Fruit fly (Drosophila melanogaster) whole organism, embryonic: ENCODE data around the gene CG8206.

Source experiments
- Antp ChIP-seq: fragments of 200-800 bp; sonication (Bioruptor generic); optimal IDR thresholded peaks from 3 replicates; lab custom pipeline; 2016; ENCODE audit warnings: missing biosample characterization, missing genetic modification characterization
- Atf3 ChIP-seq: fragments of 200-800 bp; sonication (Bioruptor generic); optimal IDR thresholded peaks from 3 replicates; lab custom pipeline; 2016; ENCODE audit warnings: missing biosample characterization, missing genetic modification characterization
- CG1024 ChIP-seq: fragments of 200-800 bp; sonication (Bioruptor generic); IDR thresholded peaks from 2 replicates; pipeline ENCODE4 v1.3.6; 2022; ENCODE audit warnings: missing biosample characterization, missing genetic modification characterization
- CG10267 ChIP-seq: fragments of 200-800 bp; sonication (Bioruptor generic); optimal IDR thresholded peaks from 2 replicates; lab custom pipeline; 2018; ENCODE audit warnings: missing biosample characterization, mild to moderate bottlenecking, missing genetic modification characterization, moderate library complexity
- CG10274 ChIP-seq: fragments of 200-800 bp; sonication (Bioruptor generic); optimal IDR thresholded peaks from 3 replicates; lab custom pipeline; 2017; ENCODE audit warnings: missing biosample characterization, mild to moderate bottlenecking, missing genetic modification characterization
- CG11696 ChIP-seq: fragments of 200-800 bp; sonication (Bioruptor generic); IDR thresholded peaks from 2 replicates; pipeline ENCODE4 v1.3.6; 2022; ENCODE audit warnings: missing biosample characterization, missing genetic modification characterization
- CG11723 ChIP-seq: fragments of 200-800 bp; sonication (Bioruptor generic); optimal IDR thresholded peaks from 2 replicates; lab custom pipeline; 2017; ENCODE audit warnings: missing biosample characterization, mild to moderate bottlenecking, missing genetic modification characterization
- CG12155 ChIP-seq: fragments of 200-800 bp; sonication (Bioruptor generic); optimal IDR thresholded peaks from 3 replicates; lab custom pipeline; 2016; ENCODE audit warnings: missing biosample characterization, missing genetic modification characterization
- CG14710 ChIP-seq: fragments of 200-800 bp; sonication (Bioruptor generic); optimal IDR thresholded peaks from 3 replicates; lab custom pipeline; 2019; ENCODE audit warnings: missing biosample characterization, mild to moderate bottlenecking, missing genetic modification characterization, moderate library complexity
- CG16815 ChIP-seq: fragments of 200-800 bp; sonication (Bioruptor generic); optimal IDR thresholded peaks from 3 replicates; lab custom pipeline; 2017; ENCODE audit warnings: missing biosample characterization, mild to moderate bottlenecking, missing genetic modification characterization
- CG17328 ChIP-seq: fragments of 200-800 bp; sonication (Bioruptor generic); IDR thresholded peaks from 2 replicates; pipeline ENCODE4 v1.3.6; 2022; ENCODE audit warnings: missing biosample characterization, missing genetic modification characterization
- CG17912 ChIP-seq: fragments of 200-800 bp; sonication (Bioruptor generic); optimal IDR thresholded peaks from 2 replicates; lab custom pipeline; 2018; ENCODE audit warnings: missing biosample characterization, mild to moderate bottlenecking, missing genetic modification characterization
- CG2712 ChIP-seq: fragments of 200-800 bp; optimal IDR thresholded peaks from 3 replicates; lab custom pipeline; 2019; ENCODE audit warnings: missing biosample characterization, mild to moderate bottlenecking, missing genetic modification characterization, moderate library complexity
- CG30020 ChIP-seq: fragments of 200-800 bp; optimal IDR thresholded peaks from 2 replicates; lab custom pipeline; 2019; ENCODE audit warnings: missing biosample characterization, mild to moderate bottlenecking, missing genetic modification characterization, moderate library complexity
- CG31224 ChIP-seq: fragments of 200-800 bp; sonication (Bioruptor generic); IDR thresholded peaks from 2 replicates; pipeline ENCODE4 v1.3.6; 2022; ENCODE audit warnings: missing biosample characterization, missing genetic modification characterization
- CG34224 ChIP-seq: fragments of 200-800 bp; sonication (Bioruptor generic); IDR thresholded peaks from 3 replicates; pipeline ENCODE4 v1.3.6; 2022; ENCODE audit warnings: missing biosample characterization, missing genetic modification characterization; ENCODE audit not compliant: partially characterized antibody
- CG4282 ChIP-seq: fragments of 200-800 bp; sonication (Bioruptor generic); optimal IDR thresholded peaks from 2 replicates; lab custom pipeline; 2016; ENCODE audit warnings: missing biosample characterization, missing genetic modification characterization
- CG4730 ChIP-seq: fragments of 200-800 bp; sonication (Bioruptor generic); IDR thresholded peaks from 2 replicates; pipeline ENCODE4 v1.3.6; 2022; ENCODE audit warnings: missing biosample characterization, missing genetic modification characterization
- CG9727 ChIP-seq: fragments of 200-800 bp; sonication (Bioruptor generic); optimal IDR thresholded peaks from 3 replicates; lab custom pipeline; 2017; ENCODE audit warnings: missing biosample characterization, mild to moderate bottlenecking, missing genetic modification characterization
- CG9932 ChIP-seq: fragments of 200-800 bp; sonication (Bioruptor generic); IDR thresholded peaks from 2 replicates; pipeline ENCODE4 v1.3.6; 2022; ENCODE audit warnings: missing biosample characterization, missing genetic modification characterization
- CoRest ChIP-seq: fragments of 200-800 bp; sonication (Bioruptor generic); optimal IDR thresholded peaks from 3 replicates; lab custom pipeline; 2018; ENCODE audit warnings: missing biosample characterization, mild to moderate bottlenecking, missing genetic modification characterization, moderate library complexity
- CrebB ChIP-seq: fragments of 200-800 bp; sonication (Bioruptor generic); optimal IDR thresholded peaks from 3 replicates; lab custom pipeline; 2018; ENCODE audit warnings: missing biosample characterization, mild to moderate bottlenecking, missing genetic modification characterization
- Eip74EF ChIP-seq, 2 experiments: fragments of 200-800 bp in 1 of 2; fragments of >200 bp in 1 of 2; sonication (Bioruptor generic) in 1 of 2; optimal IDR thresholded peaks; 2 replicates each; lab custom pipeline; 2017 to 2019; ENCODE audit warnings: missing biosample characterization in 2 of 2, missing genetic modification characterization in 2 of 2, mild to moderate bottlenecking in 1 of 2, moderate library complexity in 1 of 2
- Hr39 ChIP-seq: fragments of >200 bp; optimal IDR thresholded peaks from 2 replicates; lab custom pipeline; 2017
- NK7.1 ChIP-seq: fragments of 200-800 bp; sonication (Bioruptor generic); optimal IDR thresholded peaks from 3 replicates; lab custom pipeline; 2016; ENCODE audit warnings: missing biosample characterization, missing genetic modification characterization
- Oli ChIP-seq: fragments of 200-800 bp; sonication (Bioruptor generic); optimal IDR thresholded peaks from 2 replicates; lab custom pipeline; 2018; ENCODE audit warnings: missing biosample characterization, mild to moderate bottlenecking, missing genetic modification characterization, moderate library complexity
- PHDP ChIP-seq: fragments of 200-800 bp; sonication (Bioruptor generic); optimal IDR thresholded peaks from 3 replicates; lab custom pipeline; 2018; ENCODE audit warnings: missing biosample characterization, mild to moderate bottlenecking, missing genetic modification characterization, moderate library complexity
- Rfx ChIP-seq: fragments of 200-800 bp; sonication (Bioruptor generic); IDR thresholded peaks from 2 replicates; pipeline ENCODE4 v1.3.6; 2022; ENCODE audit warnings: missing biosample characterization, missing genetic modification characterization
- Sox102F ChIP-seq: fragments of 200-800 bp; sonication (Bioruptor generic); optimal IDR thresholded peaks from 2 replicates; lab custom pipeline; 2018; ENCODE audit warnings: missing biosample characterization, mild to moderate bottlenecking, missing genetic modification characterization, moderate library complexity
- Ssrp ChIP-seq: fragments of 200-800 bp; sonication (Bioruptor generic); optimal IDR thresholded peaks from 2 replicates; lab custom pipeline; 2018; ENCODE audit warnings: missing biosample characterization, mild to moderate bottlenecking, missing genetic modification characterization, moderate library complexity
- ac ChIP-seq: fragments of 200-800 bp; sonication (Bioruptor generic); optimal IDR thresholded peaks from 3 replicates; lab custom pipeline; 2017; ENCODE audit warnings: missing biosample characterization, mild to moderate bottlenecking, missing genetic modification characterization
- aop ChIP-seq: fragments of 200-800 bp; sonication (Bioruptor generic); IDR thresholded peaks from 2 replicates; pipeline ENCODE4 v1.3.6; 2022; ENCODE audit warnings: missing biosample characterization, missing genetic modification characterization
- crp ChIP-seq, 2 experiments: fragments of 200-800 bp; sonication (Bioruptor generic); optimal IDR thresholded peaks; 2 replicates in 1 of 2; 3 replicates in 1 of 2; lab custom pipeline; 2017; ENCODE audit warnings: missing biosample characterization in 2 of 2, missing genetic modification characterization in 2 of 2, mild to moderate bottlenecking in 1 of 2, moderate library complexity in 1 of 2
- dan ChIP-seq: fragments of 200-800 bp; sonication (Bioruptor generic); IDR thresholded peaks from 2 replicates; pipeline ENCODE4 v1.3.6; 2022; ENCODE audit warnings: missing biosample characterization, missing genetic modification characterization
- dimm ChIP-seq: fragments of 200-800 bp; sonication (Bioruptor generic); IDR thresholded peaks from 2 replicates; pipeline ENCODE4 v1.3.6; 2022; ENCODE audit warnings: missing biosample characterization, missing genetic modification characterization
- dm ChIP-seq: fragments of 200-800 bp; sonication (Bioruptor generic); optimal IDR thresholded peaks from 3 replicates; lab custom pipeline; 2016; ENCODE audit warnings: missing biosample characterization, missing genetic modification characterization
- esg ChIP-seq: fragments of 200-800 bp; sonication (Bioruptor generic); conservative IDR thresholded peaks from 2 replicates; pipeline ENCODE4 v1.3.6; 2022; ENCODE audit warnings: missing biosample characterization, missing genetic modification characterization
- gcm ChIP-seq: fragments of 200-800 bp; sonication (Bioruptor generic); optimal IDR thresholded peaks from 2 replicates; lab custom pipeline; 2019; ENCODE audit warnings: missing biosample characterization, mild to moderate bottlenecking, missing genetic modification characterization, moderate library complexity
- h ChIP-seq: fragments of >200 bp; optimal IDR thresholded peaks from 2 replicates; lab custom pipeline; 2017
- hkb ChIP-seq, 2 experiments: fragments of 200-800 bp in 1 of 2; fragments of >200 bp in 1 of 2; sonication (Bioruptor generic) in 1 of 2; IDR thresholded peaks in 1 of 2; optimal IDR thresholded peaks in 1 of 2; 2 replicates each; pipeline versions ENCODE4 v1.3.6 to Lab custom; 2017 to 2022; ENCODE audit warnings: missing biosample characterization in 1 of 2, missing genetic modification characterization in 1 of 2
- lmd ChIP-seq: fragments of 200-800 bp; sonication (Bioruptor generic); IDR thresholded peaks from 2 replicates; pipeline ENCODE4 v1.3.6; 2022; ENCODE audit warnings: missing biosample characterization, missing genetic modification characterization
- oc ChIP-seq: fragments of 200-800 bp; sonication (Bioruptor generic); optimal IDR thresholded peaks from 2 replicates; lab custom pipeline; 2018; ENCODE audit warnings: missing biosample characterization, mild to moderate bottlenecking, missing genetic modification characterization, moderate library complexity
- rib ChIP-seq: fragments of 200-800 bp; sonication (Bioruptor generic); IDR thresholded peaks from 2 replicates; pipeline ENCODE4 v1.3.6; 2022; ENCODE audit warnings: missing biosample characterization, missing genetic modification characterization
- row ChIP-seq: fragments of 200-800 bp; sonication (Bioruptor generic); IDR thresholded peaks from 3 replicates; pipeline ENCODE4 v1.3.6; 2022; ENCODE audit warnings: missing biosample characterization, missing genetic modification characterization
- run ChIP-seq: fragments of 200-800 bp; sonication (Bioruptor generic); optimal IDR thresholded peaks from 3 replicates; lab custom pipeline; 2018; ENCODE audit warnings: missing biosample characterization, mild to moderate bottlenecking, missing genetic modification characterization
- sob ChIP-seq: fragments of 200-800 bp; sonication (Bioruptor generic); IDR thresholded peaks from 2 replicates; pipeline ENCODE4 v1.3.6; 2022; ENCODE audit warnings: missing biosample characterization, missing genetic modification characterization
- ssp ChIP-seq: fragments of 200-800 bp; sonication (Bioruptor generic); IDR thresholded peaks from 2 replicates; pipeline ENCODE4 v1.3.6; 2022; ENCODE audit warnings: missing biosample characterization, missing genetic modification characterization
- sug ChIP-seq: fragments of 200-800 bp; optimal IDR thresholded peaks from 2 replicates; lab custom pipeline; 2019; ENCODE audit warnings: missing biosample characterization, mild to moderate bottlenecking, missing genetic modification characterization, moderate library complexity
- tin ChIP-seq: fragments of 200-800 bp; sonication (Bioruptor generic); optimal IDR thresholded peaks from 3 replicates; lab custom pipeline; 2016; ENCODE audit warnings: missing biosample characterization, missing genetic modification characterization
- trem ChIP-seq: fragments of 200-800 bp; optimal IDR thresholded peaks from 3 replicates; lab custom pipeline; 2019; ENCODE audit warnings: missing biosample characterization, mild to moderate bottlenecking, missing genetic modification characterization, moderate library complexity
- trh ChIP-seq: fragments of 200-800 bp; sonication (Bioruptor generic); optimal IDR thresholded peaks from 2 replicates; lab custom pipeline; 2016; ENCODE audit warnings: missing biosample characterization, missing genetic modification characterization
- wek ChIP-seq: fragments of 200-800 bp; sonication (Bioruptor generic); optimal IDR thresholded peaks from 3 replicates; lab custom pipeline; 2018; ENCODE audit warnings: missing biosample characterization, mild to moderate bottlenecking, missing genetic modification characterization, moderate library complexity

Gene CG8206

dm6 chrX:15737110-15737509, 1.9 kb upstream of the CG8206 start, which contains the start of gene Arp6:
Gene Arp6 (minus strand): TSS chrX:15737120.
- peak; percentile 26 for TF ChIP-seq CG14710 (tag; lab: Kevin White, UChicago)
- TF ChIP-seq CG11723 (GFP tag; lab: Kevin White, UChicago): no peak
- TF ChIP-seq dan (GFP tag; lab: Robert Waterston, UW): no peak
- no peak for TF ChIP-seq hkb (optimal IDR thresholded peaks at IDR 0.05; lab: Kevin White, UChicago)
- TF ChIP-seq hkb (GFP tag; IDR thresholded peaks at IDR 0.05; lab: Robert Waterston, UW): no peak
- no peak for TF ChIP-seq Oli
- TF ChIP-seq sug (tag; lab: Kevin White, UChicago): peak; percentile 6
- TF ChIP-seq CG16815 (GFP tag; lab: Kevin White, UChicago): no peak
- no peak for TF ChIP-seq CG31224 (GFP tag; lab: Robert Waterston, UW)
- no peak for TF ChIP-seq ssp (GFP tag; lab: Robert Waterston, UW)
- no peak for TF ChIP-seq dm
- TF ChIP-seq row: peak; percentile 61
- TF ChIP-seq Ssrp: no peak
- TF ChIP-seq dimm: no peak
- no peak for TF ChIP-seq oc (tag; lab: Kevin White, UChicago)
- no peak for TF ChIP-seq CG17912 (GFP tag; lab: Kevin White, UChicago)
- no peak for TF ChIP-seq PHDP (tag; lab: Kevin White, UChicago)
- TF ChIP-seq h (lab: Kevin White, UChicago): no peak
- TF ChIP-seq Antp (GFP tag; lab: Kevin White, UChicago): no peak
- TF ChIP-seq trh (GFP tag; lab: Kevin White, UChicago): no peak
- TF ChIP-seq Eip74EF (GFP tag; optimal IDR thresholded peaks at IDR 0.05; lab: Kevin White, UChicago): no peak
- TF ChIP-seq CG1024 (GFP tag; lab: Robert Waterston, UW): no peak
- peak in 1 of 2 experiments; percentile 65 for TF ChIP-seq crp (GFP tag; optimal IDR thresholded peaks at IDR 0.05; lab: Kevin White, UChicago)
- TF ChIP-seq esg (GFP tag; lab: Robert Waterston, UW): no peak
- no peak for TF ChIP-seq CG17328 (GFP tag; lab: Robert Waterston, UW)
- TF ChIP-seq CG30020: peak; percentile 1
- no peak for TF ChIP-seq ac (GFP tag; lab: Kevin White, UChicago)
- TF ChIP-seq CG9932 (GFP tag; lab: Robert Waterston, UW): no peak
- no peak for TF ChIP-seq lmd (GFP tag; lab: Robert Waterston, UW)
- TF ChIP-seq Sox102F (GFP tag; lab: Kevin White, UChicago): no peak
- TF ChIP-seq CG12155 (GFP tag; lab: Kevin White, UChicago): no peak
- TF ChIP-seq run (tag; lab: Kevin White, UChicago): no peak
- no peak for TF ChIP-seq NK7.1 (GFP tag; lab: Kevin White, UChicago)
- TF ChIP-seq CG4730 (GFP tag; lab: Robert Waterston, UW): no peak
- no peak for TF ChIP-seq CoRest
- no peak for TF ChIP-seq CG10274 (GFP tag; lab: Kevin White, UChicago)
- no peak for TF ChIP-seq sob (GFP tag; lab: Robert Waterston, UW)
- TF ChIP-seq Atf3 (GFP tag; lab: Kevin White, UChicago): no peak
- TF ChIP-seq CG10267 (tag; lab: Kevin White, UChicago): peak; percentile 38
- peak; percentile 29 for TF ChIP-seq trem (tag; lab: Kevin White, UChicago)
- no peak for TF ChIP-seq CG11696 (GFP tag; lab: Robert Waterston, UW)
- no peak for TF ChIP-seq CG34224 (GFP tag; lab: Robert Waterston, UW)
- no peak for TF ChIP-seq wek (GFP tag; lab: Kevin White, UChicago)
- no peak for TF ChIP-seq CG9727
- TF ChIP-seq rib (GFP tag; lab: Robert Waterston, UW): no peak
- TF ChIP-seq Hr39 (lab: Kevin White, UChicago): no peak
- TF ChIP-seq gcm (GFP tag; lab: Kevin White, UChicago): no peak
- TF ChIP-seq CrebB: no peak
- TF ChIP-seq aop (GFP tag; lab: Robert Waterston, UW): no peak
- no peak for TF ChIP-seq CG2712 (tag; lab: Kevin White, UChicago)
- no peak for TF ChIP-seq tin (GFP tag; lab: Kevin White, UChicago)
- TF ChIP-seq CG4282 (GFP tag; lab: Kevin White, UChicago): no peak
- no peak for TF ChIP-seq Rfx (GFP tag; lab: Robert Waterston, UW)
